Worm (Caenorhabditis elegans): ENCODE results near the gene C31H1.1.

DNA sequence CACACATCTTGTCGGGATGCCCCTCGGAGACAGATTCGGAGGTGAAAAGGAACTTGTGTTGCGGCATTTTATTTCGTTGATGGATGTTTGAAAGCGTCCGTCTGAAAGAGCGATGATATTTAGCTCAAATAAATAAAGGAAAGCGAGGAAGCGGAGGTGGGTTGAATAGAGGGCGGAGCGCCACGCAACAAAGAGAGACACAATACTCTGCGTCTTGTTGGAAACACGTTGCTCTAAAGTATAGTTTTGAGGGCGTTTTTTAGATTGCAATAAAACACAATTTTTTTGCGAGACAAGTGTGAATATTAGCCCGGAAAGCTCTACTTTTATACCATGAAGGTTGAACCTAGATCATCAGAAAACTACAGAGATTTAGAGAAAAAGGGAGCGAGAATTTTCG, 49.0 kb downstream of the C31H1.1 start, which contains the start of gene sams-4:
- TF ChIP-seq snpc-4 (tag; optimal IDR thresholded peaks at IDR 0.05): no peak
- TF ChIP-seq egl-27 (tag; optimal IDR thresholded peaks at IDR 0.05): no peak
- TF ChIP-seq nhr-23 (tag; optimal IDR thresholded peaks at IDR 0.05): no peak
- TF ChIP-seq aly-2 (tag; optimal IDR thresholded peaks at IDR 0.05): no peak
- no peak for TF ChIP-seq sem-4 (tag; optimal IDR thresholded peaks at IDR 0.05)
- no peak for TF ChIP-seq ama-1 (optimal IDR thresholded peaks at IDR 0.05)
- no peak for TF ChIP-seq nhr-237 (tag; optimal IDR thresholded peaks at IDR 0.05)
